Worm (Caenorhabditis elegans) whole organism, late embryonic: ENCODE measurements around the gene srp-2.

ENCODE experiments used
- C38D4.7 ChIP-seq: fragments of 200-800 bp; sonication (Bioruptor generic); optimal IDR thresholded peaks from 2 replicates; lab custom pipeline; 2018; ENCODE audit warnings: mild to moderate bottlenecking, missing genetic modification characterization, moderate library complexity, missing compliant biosample characterization
- K02D7.2 ChIP-seq: sonication (generic microtip); optimal IDR thresholded peaks from 2 replicates; lab custom pipeline; 2017; ENCODE audit warnings: mild to moderate bottlenecking, missing genetic modification characterization, missing compliant biosample characterization
- T23F11.4 ChIP-seq: fragments of 200-800 bp; sonication (Bioruptor generic); optimal IDR thresholded peaks from 2 replicates; lab custom pipeline; 2018; ENCODE audit warnings: mild to moderate bottlenecking, missing genetic modification characterization, missing compliant biosample characterization
- ceh-14 ChIP-seq: sonication (generic microtip); optimal IDR thresholded peaks from 2 replicates; lab custom pipeline; 2016; ENCODE audit warnings: missing genotype, missing genetic modification characterization, missing compliant biosample characterization
- ceh-18 ChIP-seq: sonication (generic microtip); optimal IDR thresholded peaks from 2 replicates; lab custom pipeline; 2016; ENCODE audit warnings: missing genetic modification characterization, missing compliant biosample characterization
- ceh-2 ChIP-seq: sonication (generic microtip); optimal IDR thresholded peaks from 2 replicates; lab custom pipeline; 2016; ENCODE audit warnings: missing genotype, missing genetic modification characterization, missing compliant biosample characterization
- ceh-30 ChIP-seq: fragments of 150-350 bp; optimal IDR thresholded peaks from 2 replicates; lab custom pipeline; 2014; ENCODE audit warnings: missing biosample characterization, missing genetic modification characterization
- ceh-34 ChIP-seq: sonication (generic microtip); optimal IDR thresholded peaks from 2 replicates; lab custom pipeline; 2016; ENCODE audit warnings: mild to moderate bottlenecking, missing genetic modification characterization, missing compliant biosample characterization
- ceh-6 ChIP-seq: fragments of 200-800 bp; sonication (Bioruptor generic); optimal IDR thresholded peaks from 2 replicates; lab custom pipeline; 2018; ENCODE audit warnings: mild to moderate bottlenecking, missing genetic modification characterization, missing compliant biosample characterization
- che-1 ChIP-seq: sonication (generic microtip); optimal IDR thresholded peaks from 2 replicates; lab custom pipeline; 2016; ENCODE audit warnings: mild to moderate bottlenecking, missing genetic modification characterization, missing compliant biosample characterization
- dmd-4 ChIP-seq: sonication (generic microtip); optimal IDR thresholded peaks from 2 replicates; lab custom pipeline; 2016; ENCODE audit warnings: borderline replicate concordance, missing genetic modification characterization, missing compliant biosample characterization
- elt-2 ChIP-seq: sonication (generic microtip); optimal IDR thresholded peaks from 2 replicates; lab custom pipeline; 2016; ENCODE audit warnings: missing genetic modification reagents, missing genetic modification characterization, missing compliant biosample characterization
- eyg-1 ChIP-seq: sonication (generic microtip); optimal IDR thresholded peaks from 2 replicates; lab custom pipeline; 2016; ENCODE audit warnings: missing genotype, missing genetic modification characterization, missing compliant biosample characterization
- fkh-10 ChIP-seq: fragments of 150-350 bp; optimal IDR thresholded peaks from 2 replicates; lab custom pipeline; 2014; ENCODE audit warnings: missing biosample characterization, missing genetic modification reagents, missing genetic modification characterization
- hlh-15 ChIP-seq: sonication (generic microtip); optimal IDR thresholded peaks from 2 replicates; lab custom pipeline; 2016; ENCODE audit warnings: missing genetic modification characterization, missing compliant biosample characterization
- hlh-6 ChIP-seq: sonication (generic microtip); optimal IDR thresholded peaks from 2 replicates; lab custom pipeline; 2016; ENCODE audit warnings: missing genotype, missing genetic modification characterization, missing compliant biosample characterization
- hlh-8 ChIP-seq: sonication (generic microtip); optimal IDR thresholded peaks from 2 replicates; lab custom pipeline; 2016; ENCODE audit warnings: missing genotype, missing genetic modification characterization, missing compliant biosample characterization
- lim-6 ChIP-seq: sonication (generic microtip); optimal IDR thresholded peaks from 2 replicates; lab custom pipeline; 2016; ENCODE audit warnings: missing genetic modification characterization, missing compliant biosample characterization
- lin-11 ChIP-seq: fragments of 200-800 bp; sonication (Bioruptor generic); optimal IDR thresholded peaks from 2 replicates; lab custom pipeline; 2018; ENCODE audit warnings: mild to moderate bottlenecking, missing genetic modification characterization, missing compliant biosample characterization
- nfya-1 ChIP-seq: sonication (generic microtip); optimal IDR thresholded peaks from 2 replicates; lab custom pipeline; 2017; ENCODE audit warnings: missing genetic modification characterization, mild to moderate bottlenecking, missing compliant biosample characterization, antibody characterized with exemption, moderate library complexity
- nhr-11 ChIP-seq: fragments of 150-350 bp; optimal IDR thresholded peaks from 2 replicates; lab custom pipeline; 2014; ENCODE audit warnings: missing biosample characterization, missing genetic modification characterization
- pag-3 ChIP-seq: sonication (generic microtip); optimal IDR thresholded peaks from 2 replicates; lab custom pipeline; 2016; ENCODE audit warnings: missing compliant biosample characterization, missing genetic modification characterization, borderline replicate concordance
- pax-1 ChIP-seq: fragments of 150-350 bp; optimal IDR thresholded peaks from 2 replicates; lab custom pipeline; 2014; ENCODE audit warnings: missing biosample characterization, missing genetic modification characterization
- pha-4 ChIP-seq: fragments of 150-350 bp; optimal IDR thresholded peaks from 2 replicates; lab custom pipeline; 2018; ENCODE audit warnings: missing biosample characterization, missing genetic modification reagents, missing genetic modification characterization
- sdc-2 ChIP-seq: sonication (generic microtip); optimal IDR thresholded peaks from 2 replicates; lab custom pipeline; 2016; ENCODE audit warnings: missing genotype, missing genetic modification characterization, missing compliant biosample characterization
- syd-9 ChIP-seq: sonication (generic microtip); optimal IDR thresholded peaks from 2 replicates; lab custom pipeline; 2016; ENCODE audit warnings: mild to moderate bottlenecking, missing genetic modification characterization, moderate library complexity, missing compliant biosample characterization
- unc-3 ChIP-seq, 2 experiments: fragments of 200-800 bp in 1 of 2; sonication (Bioruptor generic) in 1 of 2; sonication (generic microtip) in 1 of 2; conservative IDR thresholded peaks in 1 of 2; optimal IDR thresholded peaks in 1 of 2; 2 replicates each; pipeline versions ENCODE4 v1.3.6 to Lab custom; 2016 to 2022; ENCODE audit warnings: missing compliant biosample characterization in 2 of 2, missing genetic modification characterization in 2 of 2, missing genetic modification reagents in 1 of 2
- unc-55 ChIP-seq: sonication (generic microtip); optimal IDR thresholded peaks from 2 replicates; lab custom pipeline; 2017; ENCODE audit warnings: missing biosample characterization, missing genetic modification reagents, missing genetic modification characterization
- unc-86 ChIP-seq: sonication (generic microtip); optimal IDR thresholded peaks from 2 replicates; lab custom pipeline; 2016; ENCODE audit warnings: missing genetic modification characterization, missing compliant biosample characterization
- ztf-16 ChIP-seq: sonication (generic microtip); optimal IDR thresholded peaks from 2 replicates; lab custom pipeline; 2017; ENCODE audit warnings: missing genetic modification characterization, missing compliant biosample characterization

The srp-2 gene

DNA sequence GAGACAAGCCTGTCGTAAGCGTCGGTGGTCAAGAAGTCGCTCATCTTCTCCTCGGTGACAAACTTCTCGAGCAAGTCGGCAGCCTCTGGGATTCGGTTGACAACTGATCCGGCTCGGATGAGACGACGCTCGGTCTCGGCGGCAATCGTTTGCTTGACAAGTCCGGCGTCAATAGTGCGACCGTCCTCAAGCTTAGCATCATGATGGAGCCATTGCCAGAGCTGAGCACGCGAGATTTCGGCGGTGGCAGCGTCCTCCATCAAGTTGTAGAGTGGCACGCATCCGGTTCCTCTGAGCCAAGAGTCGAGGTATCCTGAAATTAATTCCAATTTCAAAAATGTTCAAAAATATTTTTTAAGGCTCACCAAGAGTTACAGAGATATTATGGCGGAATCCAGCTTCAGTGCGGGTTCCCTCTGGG is 38.0 kb upstream of the srp-2 start:
- TF ChIP-seq ztf-16 (tag; lab: Kevin White, UChicago): no peak
- TF ChIP-seq lin-11 (tag; lab: Kevin White, UChicago): no peak
- TF ChIP-seq nfya-1 (tag; lab: Kevin White, UChicago): no peak
- no peak for TF ChIP-seq C38D4.7
- no peak for TF ChIP-seq lim-6 (tag; lab: Kevin White, UChicago)
- TF ChIP-seq pax-1 (tag; lab: Kevin White, UChicago): no peak
- TF ChIP-seq ceh-6: no peak
- TF ChIP-seq ceh-18 (tag; lab: Kevin White, UChicago): no peak
- TF ChIP-seq ceh-14 (tag; lab: Kevin White, UChicago): no peak
- no peak for TF ChIP-seq unc-55 (GFP tag; lab: Kevin White, UChicago)

DNA sequence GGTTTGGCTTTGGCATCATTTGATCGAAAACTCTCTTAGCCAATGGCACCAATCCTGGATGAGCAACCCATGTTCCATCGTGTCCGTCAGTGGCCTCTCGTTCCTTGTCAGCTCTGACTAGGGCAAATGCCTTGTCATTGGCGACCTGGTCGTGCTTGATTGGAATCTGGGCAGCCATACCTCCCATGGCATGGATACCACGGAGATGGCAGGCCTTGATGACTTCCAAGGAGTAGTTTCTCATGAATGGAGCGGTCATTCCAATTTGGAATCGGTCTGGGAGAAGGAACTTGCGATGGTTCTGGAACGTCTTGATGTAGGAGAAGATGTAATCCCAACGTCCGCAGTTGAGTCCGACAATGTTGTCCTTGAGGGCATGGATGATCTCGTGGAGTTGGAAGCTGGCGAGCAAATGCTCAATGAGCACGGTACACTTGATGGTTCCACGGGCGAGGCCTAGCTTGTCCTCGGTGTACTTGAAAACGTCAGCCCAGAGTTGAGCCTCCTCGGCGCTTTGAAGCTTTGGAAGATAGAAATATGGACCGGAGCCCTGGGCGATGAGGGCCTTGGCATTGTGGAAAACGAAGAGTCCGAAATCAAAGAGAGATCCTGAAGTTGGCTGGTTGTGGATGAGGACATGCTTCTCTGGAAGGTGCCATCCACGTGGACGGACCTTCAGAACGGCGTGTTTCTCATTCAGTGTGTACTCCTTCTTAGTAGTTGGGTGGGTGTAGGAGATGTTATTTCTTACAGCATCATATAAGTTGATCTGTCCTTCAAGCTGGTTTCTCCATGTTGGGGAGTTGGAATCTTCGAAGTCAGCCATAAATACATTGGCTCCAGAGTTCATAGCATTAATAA is 37.3 kb upstream of the srp-2 start:
- TF ChIP-seq fkh-10 (no peak), syd-9 (tag; lab: Kevin White, UChicago) (peak; percentile 21)

DNA sequence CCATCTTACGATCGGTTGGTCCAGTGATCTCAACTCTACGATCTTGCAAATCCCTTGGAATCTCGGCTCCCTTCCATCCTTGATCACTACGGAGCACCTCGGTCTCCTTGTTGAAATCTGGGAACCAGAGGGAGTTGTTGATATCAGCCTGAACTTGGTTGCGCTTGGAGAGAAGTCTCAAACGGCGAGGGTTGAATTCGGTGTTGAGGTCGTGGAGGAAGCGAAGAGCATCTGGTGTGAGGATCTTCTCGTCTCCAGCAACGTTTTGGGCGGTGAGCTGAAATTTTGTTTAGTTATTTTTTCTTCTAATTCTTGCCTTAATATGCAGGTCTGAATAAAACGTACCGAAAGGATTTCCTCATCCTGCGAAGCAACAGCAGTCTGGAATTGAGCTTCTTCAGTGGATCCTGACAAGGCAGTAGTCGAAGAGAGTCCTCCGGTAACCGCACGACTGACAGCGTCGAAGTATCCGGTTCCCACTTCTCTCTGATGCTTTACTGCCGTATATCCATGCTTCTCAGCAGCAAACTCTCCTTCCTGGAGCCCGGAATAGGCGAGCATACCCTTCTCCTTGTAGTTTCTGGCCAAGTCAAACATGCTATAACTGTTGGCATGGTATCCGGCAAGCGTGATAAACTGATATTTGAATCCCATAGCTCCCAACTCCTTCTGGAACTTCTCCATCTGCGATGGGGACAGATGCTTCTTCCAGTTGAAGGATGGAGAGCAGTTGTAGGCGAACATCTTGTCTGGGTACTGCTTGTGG is 36.5 kb upstream of the srp-2 start:
- TF ChIP-seq dmd-4 (tag; lab: Kevin White, UChicago) (no peak), hlh-8 (tag; lab: Kevin White, UChicago) (no peak), nfya-1 (tag; lab: Kevin White, UChicago) (no peak), pag-3 (tag; lab: Kevin White, UChicago) (no peak), eyg-1 (tag; lab: Kevin White, UChicago) (no peak), unc-86 (tag; lab: Kevin White, UChicago) (no peak), che-1 (tag; lab: Kevin White, UChicago) (no peak), hlh-15 (tag; lab: Kevin White, UChicago) (no peak), ceh-30 (tag; lab: Kevin White, UChicago) (no peak), ceh-2 (tag; lab: Kevin White, UChicago) (no peak), unc-3 (GFP tag; conservative IDR thresholded peaks at IDR 0.05; lab: Robert Waterston, UW) (no peak), unc-3 (tag; optimal IDR thresholded peaks at IDR 0.05; lab: Kevin White, UChicago) (no peak), T23F11.4 (GFP tag; lab: Kevin White, UChicago) (no peak), K02D7.2 (tag; lab: Kevin White, UChicago) (no peak)

DNA sequence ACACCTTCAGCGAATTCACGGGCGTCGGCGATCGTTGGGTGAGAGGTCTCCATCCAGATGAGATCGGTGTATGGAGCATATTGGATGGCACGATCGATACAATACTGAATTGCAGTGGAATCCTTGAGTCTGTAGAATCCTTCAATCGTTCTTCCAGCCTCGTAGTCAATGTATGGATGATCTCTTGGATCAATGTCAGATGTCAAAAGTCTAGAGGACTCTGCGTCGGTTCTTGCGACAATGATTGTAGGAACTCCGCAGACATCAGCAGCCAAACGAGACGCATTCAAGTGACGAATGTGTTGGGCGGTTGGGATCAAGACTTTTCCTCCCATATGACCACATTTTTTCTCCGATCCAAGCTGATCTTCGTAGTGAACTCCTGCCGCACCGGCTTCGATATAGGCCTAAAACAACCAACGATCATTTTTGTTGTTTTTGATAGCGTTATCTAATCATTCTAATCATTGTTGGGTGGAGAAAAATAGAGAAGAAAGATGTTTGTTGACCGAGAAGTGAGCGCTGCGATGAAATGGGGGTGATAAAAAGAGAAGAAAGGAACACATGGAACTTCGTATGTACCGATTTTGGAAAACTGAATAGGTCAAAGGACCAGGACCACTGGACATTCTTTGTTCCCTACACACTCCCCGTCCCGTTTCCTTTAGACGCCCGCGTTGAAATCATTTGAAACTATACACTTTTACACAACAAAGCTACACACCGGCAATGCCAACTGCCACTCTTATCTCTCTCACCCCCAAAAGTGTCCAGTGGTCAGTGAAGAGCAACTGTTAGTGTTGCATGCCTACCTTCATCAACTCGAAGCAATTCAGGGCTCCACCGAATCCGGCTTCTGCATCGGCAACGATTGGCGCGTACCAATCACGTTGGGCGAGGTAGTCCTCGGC is 35.6 kb upstream of the srp-2 start:
- no peak for TF ChIP-seq sdc-2 (tag; lab: Kevin White, UChicago)
- peak; percentile 37 for TF ChIP-seq elt-2

DNA sequence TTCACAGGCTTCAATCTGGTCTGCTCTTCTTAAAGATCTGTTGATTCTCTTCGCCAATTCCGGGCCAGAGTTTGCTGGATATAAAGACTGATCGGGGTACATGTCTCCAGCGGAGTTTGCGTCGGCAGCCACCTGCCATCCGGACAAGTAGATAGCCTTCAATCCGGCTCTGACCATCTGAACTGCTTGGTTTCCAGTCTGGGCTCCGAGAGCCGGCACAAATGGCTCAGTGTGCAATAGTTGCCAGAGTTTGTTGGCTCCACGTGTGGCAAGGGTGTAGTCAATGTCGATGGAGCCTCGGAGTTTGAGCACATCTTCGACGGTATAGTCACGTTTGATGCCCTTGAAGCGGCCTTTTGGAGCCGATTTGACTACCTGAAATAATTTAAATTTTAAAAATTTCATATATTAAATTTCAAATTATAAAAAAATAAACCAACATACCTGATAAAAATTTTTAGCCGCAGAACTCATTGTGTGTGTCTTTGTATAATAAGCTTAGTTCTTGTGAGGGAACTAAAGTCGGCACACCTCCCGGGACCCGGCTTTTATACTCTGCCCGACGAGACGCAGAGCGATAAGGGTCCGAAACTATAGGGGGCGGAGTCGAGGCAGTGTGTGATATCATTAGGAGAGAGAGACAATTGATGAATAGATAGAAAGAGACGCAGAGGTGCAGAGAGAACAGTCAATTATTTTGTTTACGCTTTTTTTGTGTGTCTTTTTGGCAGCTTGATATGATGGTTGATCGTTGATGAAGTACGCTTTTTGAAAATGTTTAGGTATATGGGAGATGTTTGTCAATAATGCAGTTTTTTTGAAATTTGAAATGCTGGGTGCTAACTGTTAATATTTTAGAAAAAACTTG is 34.7 kb upstream of the srp-2 start, which contains the start of the genes icl-1 and srh-2:
icl-1 (minus strand) TSS at position 521 of the 868 bp plus-strand sequence.
srh-2 (plus strand) TSS at position 818 of the 868 bp plus-strand sequence.
- peak; percentile 19 for TF ChIP-seq unc-55 (GFP tag; lab: Kevin White, UChicago)
- TF ChIP-seq nfya-1 (tag; lab: Kevin White, UChicago): peak; percentile 19
- TF ChIP-seq ceh-34 (tag; lab: Kevin White, UChicago): no peak
- TF ChIP-seq ceh-18 (tag; lab: Kevin White, UChicago): peak; percentile 14
- no peak for TF ChIP-seq hlh-6 (tag; lab: Kevin White, UChicago)
- no peak for TF ChIP-seq nhr-11 (tag; lab: Kevin White, UChicago)
- TF ChIP-seq K02D7.2 (tag; lab: Kevin White, UChicago): peak; percentile 2
- peak; percentile 78 for TF ChIP-seq elt-2
- TF ChIP-seq pha-4: no peak
